Worm (Caenorhabditis elegans) whole organism, young adult: ENCODE measurements around the gene M176.4.

Experiments
- B0261.1 ChIP-seq: sonication (generic microtip); optimal IDR thresholded peaks from 2 replicates; lab custom pipeline; 2016; ENCODE audit warnings: mild to moderate bottlenecking, missing genetic modification characterization, moderate library complexity, missing compliant biosample characterization
- C17E4.6 ChIP-seq: fragments of 200-800 bp; sonication (Bioruptor generic); IDR thresholded peaks from 2 replicates; pipeline ENCODE4 v1.3.6; 2022; ENCODE audit warnings: missing genetic modification reagents, missing genetic modification characterization, missing compliant biosample characterization
- F10E7.11 ChIP-seq: sonication (generic microtip); optimal IDR thresholded peaks from 2 replicates; lab custom pipeline; 2017; ENCODE audit warnings: mild to moderate bottlenecking, missing genetic modification characterization, moderate library complexity, missing compliant biosample characterization
- F33H1.4 ChIP-seq: fragments of 200-800 bp; sonication (Bioruptor generic); IDR thresholded peaks from 2 replicates; pipeline ENCODE4 v1.3.6; 2022; ENCODE audit warnings: missing genetic modification reagents, missing genetic modification characterization, missing compliant biosample characterization
- F55B11.4 ChIP-seq: sonication (generic microtip); optimal IDR thresholded peaks from 2 replicates; lab custom pipeline; 2016; ENCODE audit warnings: missing compliant biosample characterization, missing genetic modification characterization, borderline replicate concordance; ENCODE audit not compliant: insufficient read depth
- F57C9.4 ChIP-seq: sonication (generic microtip); optimal IDR thresholded peaks from 2 replicates; lab custom pipeline; 2017; ENCODE audit warnings: mild to moderate bottlenecking, missing genetic modification characterization, missing compliant biosample characterization
- T26A5.8 ChIP-seq: sonication (generic microtip); optimal IDR thresholded peaks from 2 replicates; lab custom pipeline; 2016; ENCODE audit warnings: missing genetic modification characterization, missing compliant biosample characterization
- Y56A3A.18 ChIP-seq: fragments of 200-800 bp; sonication (Bioruptor generic); IDR thresholded peaks from 2 replicates; pipeline ENCODE4 v1.3.6; 2022; ENCODE audit warnings: missing genetic modification reagents, missing genetic modification characterization, missing compliant biosample characterization
- ZK185.1 ChIP-seq: sonication (generic microtip); optimal IDR thresholded peaks from 2 replicates; lab custom pipeline; 2016; ENCODE audit warnings: mild to moderate bottlenecking, missing genetic modification characterization, missing compliant biosample characterization; ENCODE audit not compliant: poor library complexity, severe bottlenecking
- ama-1 ChIP-seq, 3 experiments: fragments of 150-350 bp in 1 of 3; sonication (generic microtip) in 2 of 3; optimal IDR thresholded peaks; 2 replicates each; lab custom pipeline; 2014 to 2018; ENCODE audit warnings: missing biosample characterization in 2 of 3, missing genetic modification characterization in 2 of 3, missing genetic modification reagents in 2 of 3
- atf-7 ChIP-seq: sonication (generic microtip); optimal IDR thresholded peaks from 2 replicates; lab custom pipeline; 2017; ENCODE audit warnings: mild to moderate bottlenecking, missing genetic modification characterization, missing compliant biosample characterization
- athp-1 ChIP-seq: sonication (generic microtip); optimal IDR thresholded peaks from 2 replicates; lab custom pipeline; 2017; ENCODE audit warnings: mild to moderate bottlenecking, missing genetic modification characterization, missing compliant biosample characterization
- attf-3 ChIP-seq: fragments of 200-800 bp; sonication (Bioruptor generic); conservative IDR thresholded peaks from 2 replicates; pipeline ENCODE4 v1.3.6; 2022; ENCODE audit warnings: missing genetic modification reagents, missing genetic modification characterization, missing compliant biosample characterization
- bed-2 ChIP-seq: fragments of 200-800 bp; sonication (Bioruptor generic); IDR thresholded peaks from 2 replicates; pipeline ENCODE4 v1.3.6; 2022; ENCODE audit warnings: missing genetic modification reagents, missing genetic modification characterization, missing compliant biosample characterization
- cebp-2 ChIP-seq: fragments of 200-800 bp; sonication (Bioruptor generic); IDR thresholded peaks from 2 replicates; pipeline ENCODE4 v1.3.6; 2022; ENCODE audit warnings: missing genetic modification characterization, missing compliant biosample characterization
- ceh-27 ChIP-seq: fragments of 200-800 bp; sonication (Bioruptor generic); optimal IDR thresholded peaks from 2 replicates; lab custom pipeline; 2018; ENCODE audit warnings: mild to moderate bottlenecking, missing genetic modification characterization, moderate library complexity, missing compliant biosample characterization
- egl-18 ChIP-seq: fragments of 200-800 bp; sonication (Bioruptor generic); IDR thresholded peaks from 2 replicates; pipeline ENCODE4 v1.3.6; 2022; ENCODE audit warnings: missing genetic modification reagents, missing genetic modification characterization, missing compliant biosample characterization
- egl-44 ChIP-seq: fragments of 200-800 bp; sonication (Bioruptor generic); IDR thresholded peaks from 2 replicates; pipeline ENCODE4 v1.3.6; 2022; ENCODE audit warnings: missing genetic modification reagents, missing genetic modification characterization, missing compliant biosample characterization
- egrh-3 ChIP-seq: fragments of 200-800 bp; sonication (Bioruptor generic); IDR thresholded peaks from 2 replicates; pipeline ENCODE4 v1.3.6; 2022; ENCODE audit warnings: missing genetic modification reagents, missing genetic modification characterization, missing compliant biosample characterization
- him-1 ChIP-seq: sonication (generic microtip); optimal IDR thresholded peaks from 2 replicates; lab custom pipeline; 2016; ENCODE audit warnings: missing genotype, missing genetic modification reagents, missing genetic modification characterization, missing compliant biosample characterization
- hmg-1.2 ChIP-seq: fragments of 200-800 bp; sonication (Bioruptor generic); IDR thresholded peaks from 2 replicates; pipeline ENCODE4 v1.3.6; 2022; ENCODE audit warnings: missing genetic modification reagents, missing genetic modification characterization, missing compliant biosample characterization
- hmg-20 ChIP-seq: fragments of 200-800 bp; sonication (Bioruptor generic); IDR thresholded peaks from 2 replicates; pipeline ENCODE4 v1.3.6; 2022; ENCODE audit warnings: missing genetic modification reagents, missing genetic modification characterization, missing compliant biosample characterization
- hrde-1 ChIP-seq: sonication (generic microtip); optimal IDR thresholded peaks from 2 replicates; lab custom pipeline; 2016; ENCODE audit warnings: missing genetic modification characterization, mild to moderate bottlenecking, missing compliant biosample characterization, moderate library complexity, missing genotype, missing genetic modification reagents, borderline replicate concordance
- let-607 ChIP-seq, 2 experiments: fragments of 200-800 bp in 1 of 2; sonication (Bioruptor generic) in 1 of 2; sonication (generic microtip) in 1 of 2; optimal IDR thresholded peaks; 2 replicates each; lab custom pipeline; 2016 to 2018; ENCODE audit warnings: mild to moderate bottlenecking in 2 of 2, missing compliant biosample characterization in 2 of 2, missing genetic modification characterization in 2 of 2, moderate library complexity in 2 of 2, missing genotype in 1 of 2
- lin-54 ChIP-seq: fragments of 200-800 bp; sonication (Bioruptor generic); optimal IDR thresholded peaks from 2 replicates; lab custom pipeline; 2018; ENCODE audit warnings: mild to moderate bottlenecking, missing genetic modification characterization, missing compliant biosample characterization
- lir-1 ChIP-seq: fragments of 200-800 bp; sonication (Bioruptor generic); conservative IDR thresholded peaks from 2 replicates; pipeline ENCODE4 v1.3.6; 2022; ENCODE audit warnings: missing genetic modification reagents, missing genetic modification characterization, missing compliant biosample characterization
- lsl-1 ChIP-seq: fragments of 200-800 bp; sonication (Bioruptor generic); optimal IDR thresholded peaks from 2 replicates; lab custom pipeline; 2018; ENCODE audit warnings: mild to moderate bottlenecking, missing genetic modification characterization, moderate library complexity, missing compliant biosample characterization
- madf-3 ChIP-seq: fragments of 200-800 bp; sonication (Bioruptor generic); IDR thresholded peaks from 2 replicates; pipeline ENCODE4 v1.3.6; 2022; ENCODE audit warnings: missing genetic modification reagents, missing genetic modification characterization, missing compliant biosample characterization
- madf-6 ChIP-seq: fragments of 200-800 bp; sonication (Bioruptor generic); IDR thresholded peaks from 2 replicates; pipeline ENCODE4 v1.3.6; 2022; ENCODE audit warnings: missing genetic modification reagents, missing genetic modification characterization, missing compliant biosample characterization
- nfya-2 ChIP-seq: fragments of 200-800 bp; sonication (Bioruptor generic); IDR thresholded peaks from 2 replicates; pipeline ENCODE4 v1.3.6; 2022; ENCODE audit warnings: missing genetic modification reagents, missing genetic modification characterization, missing compliant biosample characterization
- nhr-179 ChIP-seq: sonication (generic microtip); optimal IDR thresholded peaks from 2 replicates; lab custom pipeline; 2016; ENCODE audit warnings: mild to moderate bottlenecking, missing genetic modification characterization, missing compliant biosample characterization
- nhr-27 ChIP-seq: fragments of 200-800 bp; sonication (Bioruptor generic); optimal IDR thresholded peaks from 2 replicates; lab custom pipeline; 2018; ENCODE audit warnings: mild to moderate bottlenecking, missing genetic modification characterization, moderate library complexity, missing compliant biosample characterization
- nhr-90 ChIP-seq: sonication (generic microtip); optimal IDR thresholded peaks from 2 replicates; lab custom pipeline; 2016; ENCODE audit warnings: missing genotype, mild to moderate bottlenecking, missing genetic modification characterization, missing compliant biosample characterization
- pha-4 ChIP-seq: fragments of 150-350 bp; sonication (generic microtip); optimal IDR thresholded peaks from 2 replicates; lab custom pipeline; 2014; ENCODE audit warnings: missing biosample characterization, missing genetic modification reagents, missing genetic modification characterization
- sea-2 ChIP-seq: fragments of 200-800 bp; sonication (Bioruptor generic); IDR thresholded peaks from 2 replicates; pipeline ENCODE4 v1.3.6; 2022; ENCODE audit warnings: missing genetic modification characterization, missing compliant biosample characterization
- snpc-1.3 ChIP-seq: sonication (generic microtip); optimal IDR thresholded peaks from 2 replicates; lab custom pipeline; 2017; ENCODE audit warnings: missing genetic modification characterization, mild to moderate bottlenecking, missing compliant biosample characterization, antibody characterized with exemption, moderate library complexity, missing genotype, missing genetic modification reagents; ENCODE audit not compliant: insufficient read depth
- snpc-3.4 ChIP-seq: sonication (generic microtip); optimal IDR thresholded peaks from 2 replicates; lab custom pipeline; 2017; ENCODE audit warnings: missing genetic modification characterization, mild to moderate bottlenecking, missing compliant biosample characterization, antibody characterized with exemption, moderate library complexity, missing genotype, missing genetic modification reagents
- ztf-18 ChIP-seq: sonication (generic microtip); optimal IDR thresholded peaks from 2 replicates; lab custom pipeline; 2016; ENCODE audit warnings: missing genotype, mild to moderate bottlenecking, missing genetic modification characterization, missing compliant biosample characterization
- ztf-22 ChIP-seq: fragments of 200-800 bp; sonication (Bioruptor generic); optimal IDR thresholded peaks from 2 replicates; lab custom pipeline; 2018; ENCODE audit warnings: mild to moderate bottlenecking, missing genetic modification characterization, moderate library complexity, missing compliant biosample characterization

The M176.4 gene

ce11 chrII:9372991-9373390 is 45.2 kb upstream of the M176.4 start, which contains the start of gene C06C3.4:
Gene C06C3.4, plus strand, starts transcription at chrII:9373291.
- TF ChIP-seq T26A5.8 (tag; lab: Kevin White, UChicago) = no peak
- TF ChIP-seq ceh-27 (GFP tag; lab: Kevin White, UChicago) = no peak
- no peak for TF ChIP-seq C17E4.6 (GFP tag; lab: Robert Waterston, UW)
- TF ChIP-seq hmg-1.2 = no peak
- TF ChIP-seq ztf-18 (tag; lab: Kevin White, UChicago) = no peak
- no peak for TF ChIP-seq nfya-2 (GFP tag; lab: Robert Waterston, UW)
- no peak for TF ChIP-seq ZK185.1 (tag; lab: Kevin White, UChicago)
- TF ChIP-seq madf-6 (GFP tag; lab: Robert Waterston, UW) = no peak
- no peak for TF ChIP-seq snpc-3.4 (tag; lab: Kevin White, UChicago)
- TF ChIP-seq lir-1 = no peak
- no peak for TF ChIP-seq atf-7 (tag; lab: Kevin White, UChicago)
- TF ChIP-seq athp-1 (tag; lab: Kevin White, UChicago) = no peak
- no peak for TF ChIP-seq pha-4 (tag; lab: Kevin White, UChicago)
- TF ChIP-seq cebp-2 (GFP tag; lab: Robert Waterston, UW) = no peak
- no peak for TF ChIP-seq snpc-1.3 (tag; lab: Kevin White, UChicago)
- no peak for TF ChIP-seq egrh-3
- no peak for TF ChIP-seq F55B11.4 (tag; lab: Kevin White, UChicago)
- TF ChIP-seq egl-44 (GFP tag; lab: Robert Waterston, UW) = no peak

- TF ChIP-seq lin-54 (GFP tag; lab: Kevin White, UChicago) (no peak), hmg-20 (GFP tag; lab: Robert Waterston, UW) (no peak), F10E7.11 (tag; lab: Kevin White, UChicago) (no peak), lsl-1 (GFP tag; lab: Kevin White, UChicago) (no peak), egrh-3 (no peak), him-1 (tag; lab: Kevin White, UChicago) (no peak), ztf-22 (GFP tag; lab: Kevin White, UChicago) (no peak), hrde-1 (no peak), nhr-27 (tag; lab: Kevin White, UChicago) (no peak), egl-18 (GFP tag; lab: Robert Waterston, UW) (no peak), T26A5.8 (tag; lab: Kevin White, UChicago) (no peak)
Measured at ce11 chrII:9374807-9375206, 43.4 kb upstream of the M176.4 start, which contains the start of gene C06C3.12. Gene C06C3.12, plus strand, starts transcription at chrII:9375107.

- TF ChIP-seq nhr-90 (tag; lab: Kevin White, UChicago) = no peak
- TF ChIP-seq snpc-3.4 (tag; lab: Kevin White, UChicago) = no peak
- TF ChIP-seq attf-3 (GFP tag; lab: Robert Waterston, UW) = no peak
- no peak for TF ChIP-seq lin-54 (GFP tag; lab: Kevin White, UChicago)
- no peak for TF ChIP-seq bed-2
- no peak for TF ChIP-seq nhr-179 (tag; lab: Kevin White, UChicago)
- TF ChIP-seq let-607 (tag; optimal IDR thresholded peaks at IDR 0.05; lab: Kevin White, UChicago) = no peak
- TF ChIP-seq egl-44 (GFP tag; lab: Robert Waterston, UW) = no peak
- no peak for TF ChIP-seq sea-2 (GFP tag; lab: Robert Waterston, UW)
- no peak for TF ChIP-seq madf-3 (GFP tag; lab: Robert Waterston, UW)
- TF ChIP-seq Y56A3A.18 (GFP tag; lab: Robert Waterston, UW) = no peak
- no peak for TF ChIP-seq F33H1.4
- TF ChIP-seq B0261.1 = no peak
- no peak for TF ChIP-seq F57C9.4
- no peak for TF ChIP-seq snpc-1.3 (tag; lab: Kevin White, UChicago)
- no peak for TF ChIP-seq ama-1 (optimal IDR thresholded peaks at IDR 0.05; lab: Kevin White, UChicago)
- no peak for TF ChIP-seq ama-1 (GFP tag; optimal IDR thresholded peaks at IDR 0.05; lab: Kevin White, UChicago)
Measured at ce11 chrII:9377158-9377557, 41.0 kb upstream of the M176.4 start, which contains the start of gene C06C3.10. Gene C06C3.10, minus strand, starts transcription at chrII:9377258.
